Worm (Caenorhabditis elegans) whole organism, mixed stage, embryonic: ENCODE measurements around the gene M03D4.3.

ENCODE experiments used
- bed-3 ChIP-seq: fragments of 200-800 bp; sonication (Bioruptor generic); optimal IDR thresholded peaks from 3 replicates; lab custom pipeline; 2018; ENCODE audit warnings: mild to moderate bottlenecking, missing genetic modification characterization, moderate library complexity, missing compliant biosample characterization
- blmp-1 ChIP-seq: fragments of 150-350 bp; optimal IDR thresholded peaks from 2 replicates; lab custom pipeline; 2014; ENCODE audit warnings: missing biosample characterization, missing genetic modification characterization
- mep-1 ChIP-seq: fragments of 150-350 bp; optimal IDR thresholded peaks from 2 replicates; lab custom pipeline; 2017; ENCODE audit warnings: missing biosample characterization, missing genetic modification reagents, missing genetic modification characterization, inconsistent platforms
- mls-2 ChIP-seq: sonication (generic microtip); optimal IDR thresholded peaks from 2 replicates; lab custom pipeline; 2016; ENCODE audit warnings: mild to moderate bottlenecking, missing genetic modification characterization, moderate library complexity, missing compliant biosample characterization
- nhr-237 ChIP-seq: fragments of 150-350 bp; optimal IDR thresholded peaks from 2 replicates; lab custom pipeline; 2014; ENCODE audit warnings: missing biosample characterization, missing genetic modification characterization
- nhr-76 ChIP-seq: sonication (generic microtip); optimal IDR thresholded peaks from 2 replicates; lab custom pipeline; 2017; ENCODE audit warnings: missing biosample characterization, missing genetic modification characterization
- zip-8 ChIP-seq: fragments of 150-350 bp; optimal IDR thresholded peaks from 2 replicates; lab custom pipeline; 2014; ENCODE audit warnings: missing biosample characterization, missing genetic modification characterization

- TF ChIP-seq bed-3 (GFP tag; lab: Kevin White, UChicago) (no peak), mep-1 (tag; lab: Kevin White, UChicago) (peak; percentile 56), mls-2 (tag; lab: Kevin White, UChicago) (peak; percentile 52), blmp-1 (peak; percentile 37), nhr-76 (tag; lab: Kevin White, UChicago) (no peak), nhr-237 (tag; lab: Kevin White, UChicago) (peak; percentile 19), zip-8 (tag; lab: Kevin White, UChicago) (no peak)
These were observed 14.9 kb downstream of the M03D4.3 start for ce11 chrIV:6097040-6097928.
